Fruit fly (Drosophila melanogaster) whole organism, embryonic: ENCODE data around the gene CG14252.

Experiments
- ATbp ChIP-seq: fragments of 200-800 bp; sonication (Bioruptor generic); optimal IDR thresholded peaks from 2 replicates; lab custom pipeline; 2017; ENCODE audit warnings: missing biosample characterization, mild to moderate bottlenecking, missing genetic modification characterization, missing genetic modification reagents
- BtbVII ChIP-seq: fragments of 200-800 bp; sonication (Bioruptor generic); optimal IDR thresholded peaks from 3 replicates; lab custom pipeline; 2017; ENCODE audit warnings: missing biosample characterization, mild to moderate bottlenecking, missing genetic modification characterization
- CG12219 ChIP-seq: fragments of 200-800 bp; sonication (Bioruptor generic); optimal IDR thresholded peaks from 3 replicates; lab custom pipeline; 2018; ENCODE audit warnings: missing biosample characterization, mild to moderate bottlenecking, missing genetic modification characterization
- CG13624 ChIP-seq: fragments of 200-800 bp; sonication (Bioruptor generic); optimal IDR thresholded peaks from 2 replicates; lab custom pipeline; 2016; ENCODE audit warnings: missing biosample characterization, missing genetic modification characterization
- CG15073 ChIP-seq: fragments of 200-800 bp; sonication (Bioruptor generic); optimal IDR thresholded peaks from 2 replicates; lab custom pipeline; 2016; ENCODE audit warnings: missing biosample characterization, missing genetic modification characterization
- CG15479 ChIP-seq: fragments of 200-800 bp; sonication (Bioruptor generic); optimal IDR thresholded peaks from 3 replicates; lab custom pipeline; 2019; ENCODE audit warnings: missing biosample characterization, mild to moderate bottlenecking, missing genetic modification characterization, moderate library complexity
- CG1647 ChIP-seq: fragments of 200-800 bp; sonication (Bioruptor generic); optimal IDR thresholded peaks from 3 replicates; lab custom pipeline; 2016; ENCODE audit warnings: missing biosample characterization, missing genetic modification characterization
- CG17829 ChIP-seq: fragments of 200-800 bp; optimal IDR thresholded peaks from 2 replicates; lab custom pipeline; 2019; ENCODE audit warnings: missing biosample characterization, mild to moderate bottlenecking, missing genetic modification characterization, moderate library complexity
- CG18011 ChIP-seq: fragments of 200-800 bp; sonication (Bioruptor generic); optimal IDR thresholded peaks from 2 replicates; lab custom pipeline; 2017; ENCODE audit warnings: missing biosample characterization, missing genetic modification characterization, mild to moderate bottlenecking, moderate library complexity, missing genotype
- CG18262 ChIP-seq: fragments of 200-800 bp; optimal IDR thresholded peaks from 3 replicates; lab custom pipeline; 2019; ENCODE audit warnings: missing biosample characterization, mild to moderate bottlenecking, missing genetic modification characterization, moderate library complexity
- CG1832 ChIP-seq: fragments of 200-800 bp; sonication (Bioruptor generic); optimal IDR thresholded peaks from 2 replicates; lab custom pipeline; 2017; ENCODE audit warnings: missing biosample characterization, mild to moderate bottlenecking, missing genetic modification characterization, inconsistent platforms
- CG2678 ChIP-seq: fragments of 200-800 bp; sonication (Bioruptor generic); optimal IDR thresholded peaks from 3 replicates; lab custom pipeline; 2019; ENCODE audit warnings: missing biosample characterization, mild to moderate bottlenecking, missing genetic modification characterization, moderate library complexity
- CG2875 ChIP-seq: fragments of 200-800 bp; sonication (Bioruptor generic); optimal IDR thresholded peaks from 2 replicates; lab custom pipeline; 2017; ENCODE audit warnings: missing biosample characterization, mild to moderate bottlenecking, missing genetic modification characterization, missing genetic modification reagents
- CG3847 ChIP-seq: fragments of 200-800 bp; sonication (Bioruptor generic); IDR thresholded peaks from 2 replicates; pipeline ENCODE4 v1.3.6; 2022; ENCODE audit warnings: missing biosample characterization, missing genetic modification characterization
- CG4404 ChIP-seq: fragments of 200-800 bp; sonication (Bioruptor generic); IDR thresholded peaks from 2 replicates; pipeline ENCODE4 v1.3.6; 2022; ENCODE audit warnings: missing biosample characterization, missing genetic modification characterization
- CG6254 ChIP-seq: fragments of 200-800 bp; sonication (Bioruptor generic); optimal IDR thresholded peaks from 3 replicates; lab custom pipeline; 2017; ENCODE audit warnings: mild to moderate bottlenecking, missing biosample characterization, missing genetic modification reagents, missing genetic modification characterization
- CG6765 ChIP-seq: fragments of 200-800 bp; sonication (Bioruptor generic); optimal IDR thresholded peaks from 3 replicates; lab custom pipeline; 2017; ENCODE audit warnings: missing biosample characterization, mild to moderate bottlenecking, missing genetic modification characterization
- CG8388 ChIP-seq: fragments of 200-800 bp; sonication (Bioruptor generic); optimal IDR thresholded peaks from 2 replicates; lab custom pipeline; 2019; ENCODE audit warnings: missing biosample characterization, mild to moderate bottlenecking, missing genetic modification characterization, moderate library complexity
- CHES-1-like ChIP-seq: fragments of 200-800 bp; sonication (Bioruptor generic); optimal IDR thresholded peaks from 2 replicates; lab custom pipeline; 2016; ENCODE audit warnings: missing biosample characterization, missing genetic modification characterization
- Dad ChIP-seq: fragments of 200-800 bp; sonication (Bioruptor generic); optimal IDR thresholded peaks from 3 replicates; lab custom pipeline; 2016; ENCODE audit warnings: missing biosample characterization, missing genetic modification characterization
- Dll ChIP-seq: fragments of 200-800 bp; sonication (Bioruptor generic); IDR thresholded peaks from 4 replicates; pipeline ENCODE4 v1.3.6; 2022; ENCODE audit warnings: missing biosample characterization, missing genetic modification characterization; ENCODE audit not compliant: partially characterized antibody
- Ets97D ChIP-seq: fragments of 200-800 bp; sonication (Bioruptor generic); optimal IDR thresholded peaks from 3 replicates; lab custom pipeline; 2016; ENCODE audit warnings: missing biosample characterization, missing genetic modification characterization
- GATAe ChIP-seq: fragments of 200-800 bp; sonication (Bioruptor generic); conservative IDR thresholded peaks from 2 replicates; pipeline ENCODE4 v1.3.6; 2022; ENCODE audit warnings: missing biosample characterization, missing genetic modification characterization
- Gug ChIP-seq: fragments of 200-800 bp; sonication (Bioruptor generic); IDR thresholded peaks from 4 replicates; pipeline ENCODE4 v1.3.6; 2022; ENCODE audit warnings: missing biosample characterization, missing genetic modification characterization
- Hr78 ChIP-seq, 2 experiments: fragments of 200-800 bp in 1 of 2; fragments of >200 bp in 1 of 2; sonication (Bioruptor generic) in 1 of 2; optimal IDR thresholded peaks; 2 replicates each; lab custom pipeline; 2017 to 2019; ENCODE audit warnings: missing biosample characterization in 2 of 2, missing genetic modification characterization in 2 of 2, mild to moderate bottlenecking in 1 of 2, moderate library complexity in 1 of 2
- Scr ChIP-seq: fragments of 200-800 bp; sonication (Bioruptor generic); IDR thresholded peaks from 2 replicates; pipeline ENCODE4 v1.3.6; 2022; ENCODE audit warnings: missing biosample characterization, missing genetic modification characterization; ENCODE audit not compliant: partially characterized antibody
- Sry-δ ChIP-seq: fragments of 200-800 bp; sonication (Bioruptor generic); optimal IDR thresholded peaks from 2 replicates; lab custom pipeline; 2016; ENCODE audit warnings: missing biosample characterization, missing genetic modification characterization
- Xbp1 ChIP-seq: fragments of 200-800 bp; sonication (Bioruptor generic); optimal IDR thresholded peaks from 3 replicates; lab custom pipeline; 2016; ENCODE audit warnings: missing biosample characterization, mild to moderate bottlenecking, missing genetic modification characterization
- ato ChIP-seq: fragments of 200-800 bp; sonication (Bioruptor generic); IDR thresholded peaks from 2 replicates; pipeline ENCODE4 v1.3.6; 2022; ENCODE audit warnings: missing biosample characterization, missing genetic modification characterization; ENCODE audit not compliant: partially characterized antibody
- bowl ChIP-seq: fragments of 200-800 bp; sonication (Bioruptor generic); IDR thresholded peaks from 2 replicates; pipeline ENCODE4 v1.3.6; 2022; ENCODE audit warnings: missing biosample characterization, missing genetic modification characterization
- cad ChIP-seq: fragments of >200 bp; optimal IDR thresholded peaks from 2 replicates; lab custom pipeline; 2017; ENCODE audit warnings: missing biosample characterization, missing genetic modification characterization
- chif ChIP-seq, 2 experiments: fragments of 200-800 bp; sonication (Bioruptor generic); optimal IDR thresholded peaks; 3 replicates each; lab custom pipeline; 2016; ENCODE audit warnings: missing biosample characterization in 2 of 2, missing genetic modification characterization in 2 of 2
- cwo ChIP-seq: fragments of 200-800 bp; sonication (Bioruptor generic); optimal IDR thresholded peaks from 3 replicates; lab custom pipeline; 2017; ENCODE audit warnings: missing biosample characterization, missing genetic modification characterization, mild to moderate bottlenecking, moderate library complexity, missing genetic modification reagents
- ftz-f1 ChIP-seq: fragments of 200-800 bp; sonication (Bioruptor generic); optimal IDR thresholded peaks from 2 replicates; lab custom pipeline; 2016; ENCODE audit warnings: missing biosample characterization, missing genetic modification characterization
- grau ChIP-seq: fragments of 200-800 bp; optimal IDR thresholded peaks from 3 replicates; lab custom pipeline; 2019; ENCODE audit warnings: missing biosample characterization, mild to moderate bottlenecking, missing genetic modification characterization, moderate library complexity
- insv ChIP-seq, 2 experiments: fragments of 200-800 bp; sonication (Bioruptor generic); optimal IDR thresholded peaks; 3 replicates each; lab custom pipeline; 2016 to 2018; ENCODE audit warnings: missing biosample characterization in 2 of 2, missing genetic modification characterization in 2 of 2
- jumu ChIP-seq: fragments of 200-800 bp; sonication (Bioruptor generic); optimal IDR thresholded peaks from 3 replicates; lab custom pipeline; 2016; ENCODE audit warnings: missing biosample characterization, missing genetic modification characterization
- knrl ChIP-seq: fragments of 200-800 bp; sonication (Bioruptor generic); IDR thresholded peaks from 3 replicates; pipeline ENCODE4 v1.3.6; 2022; ENCODE audit warnings: missing biosample characterization, missing genetic modification characterization; ENCODE audit not compliant: partially characterized antibody
- lilli ChIP-seq: fragments of 200-800 bp; sonication (Bioruptor generic); optimal IDR thresholded peaks from 3 replicates; lab custom pipeline; 2016; ENCODE audit warnings: missing biosample characterization, missing genetic modification characterization
- pb ChIP-seq: fragments of 200-800 bp; sonication (Bioruptor generic); optimal IDR thresholded peaks from 3 replicates; lab custom pipeline; 2016; ENCODE audit warnings: missing biosample characterization, missing genetic modification characterization
- pfk ChIP-seq: fragments of 200-800 bp; sonication (Bioruptor generic); optimal IDR thresholded peaks from 2 replicates; lab custom pipeline; 2018; ENCODE audit warnings: missing biosample characterization, mild to moderate bottlenecking, missing genetic modification characterization, moderate library complexity
- run ChIP-seq: fragments of 200-800 bp; sonication (Bioruptor generic); optimal IDR thresholded peaks from 3 replicates; lab custom pipeline; 2018; ENCODE audit warnings: missing biosample characterization, mild to moderate bottlenecking, missing genetic modification characterization
- sc ChIP-seq, 3 experiments: fragments of >200 bp in 2 of 3; fragments of 200-800 bp in 1 of 3; sonication (Bioruptor generic) in 1 of 3; optimal IDR thresholded peaks; 2 replicates in 2 of 3; 3 replicates in 1 of 3; lab custom pipeline; 2017; ENCODE audit warnings: mild to moderate bottlenecking in 1 of 3, missing biosample characterization in 1 of 3, missing genetic modification characterization in 1 of 3, missing genetic modification reagents in 1 of 3
- schlank ChIP-seq: fragments of 200-800 bp; sonication (Bioruptor generic); optimal IDR thresholded peaks from 2 replicates; lab custom pipeline; 2018; ENCODE audit warnings: missing biosample characterization, mild to moderate bottlenecking, missing genetic modification characterization
- sisA ChIP-seq: fragments of 200-800 bp; sonication (Bioruptor generic); IDR thresholded peaks from 2 replicates; pipeline ENCODE4 v1.3.6; 2022; ENCODE audit warnings: missing biosample characterization, missing genetic modification characterization
- ssp ChIP-seq: fragments of 200-800 bp; sonication (Bioruptor generic); IDR thresholded peaks from 2 replicates; pipeline ENCODE4 v1.3.6; 2022; ENCODE audit warnings: missing biosample characterization, missing genetic modification characterization
- tup ChIP-seq: fragments of 200-800 bp; sonication (Bioruptor generic); optimal IDR thresholded peaks from 2 replicates; lab custom pipeline; 2016; ENCODE audit warnings: missing biosample characterization, mild to moderate bottlenecking, missing genetic modification characterization, moderate library complexity
- unpg ChIP-seq: fragments of 200-800 bp; sonication (Bioruptor generic); optimal IDR thresholded peaks from 3 replicates; lab custom pipeline; 2018; ENCODE audit warnings: missing biosample characterization, mild to moderate bottlenecking, missing genetic modification characterization, moderate library complexity
- wor ChIP-seq: fragments of 200-800 bp; sonication (Bioruptor generic); IDR thresholded peaks from 2 replicates; pipeline ENCODE4 v1.3.6; 2022; ENCODE audit warnings: missing biosample characterization, missing genetic modification characterization

The CG14252 gene

dm6 chr3R:26963747-26964174 lies 18.4 kb downstream of the CG14252 start (continued):
- peak; percentile 87 for TF ChIP-seq CG13624
- TF ChIP-seq cad (GFP tag; lab: Kevin White, UChicago), result no peak
- no peak for TF ChIP-seq sc (optimal IDR thresholded peaks at IDR 0.05; lab: Kevin White, UChicago)
- TF ChIP-seq sc (GFP tag; optimal IDR thresholded peaks at IDR 0.05; lab: Kevin White, UChicago), result no peak
- TF ChIP-seq wor, result no peak
- peak; percentile 52 for TF ChIP-seq sisA
- peak; percentile 49 for TF ChIP-seq CG2678 (tag; lab: Kevin White, UChicago)
- TF ChIP-seq CG18011, result peak; percentile 49
- peak; percentile 72 for TF ChIP-seq cwo (GFP tag; lab: Kevin White, UChicago)
- TF ChIP-seq lilli (GFP tag; lab: Kevin White, UChicago), result peak; percentile 55
- TF ChIP-seq CG6765 (GFP tag; lab: Kevin White, UChicago), result peak; percentile 11
- no peak for TF ChIP-seq insv (GFP tag; optimal IDR thresholded peaks at IDR 0.05; lab: Kevin White, UChicago)
- TF ChIP-seq unpg, result peak; percentile 62
- peak; percentile 55 for TF ChIP-seq jumu (GFP tag; lab: Kevin White, UChicago)
- peak; percentile 59 for TF ChIP-seq grau (tag; lab: Kevin White, UChicago)
- TF ChIP-seq ftz-f1 (GFP tag; lab: Kevin White, UChicago), result peak; percentile 1
- peak; percentile 81 for TF ChIP-seq CG17829 (tag; lab: Kevin White, UChicago)
- no peak for TF ChIP-seq CG1832 (GFP tag; lab: Kevin White, UChicago)
- peak; percentile 78 for TF ChIP-seq BtbVII (GFP tag; lab: Kevin White, UChicago)
- 0 out of 2 replicates have a peak, but pooled peaks have one; percentile 30 for TF ChIP-seq CG3847 (GFP tag; lab: Robert Waterston, UW)
- peak in 1 of 2 experiments; percentile 25 for TF ChIP-seq Hr78 (GFP tag; optimal IDR thresholded peaks at IDR 0.05; lab: Kevin White, UChicago)
- peak; percentile 54 for TF ChIP-seq CG4404 (GFP tag; lab: Robert Waterston, UW)
- peak; percentile 29 for TF ChIP-seq Sry-δ (GFP tag; lab: Kevin White, UChicago)
- TF ChIP-seq CHES-1-like, result peak; percentile 34
- no peak for TF ChIP-seq ato (GFP tag; lab: Robert Waterston, UW)
- TF ChIP-seq Xbp1 (GFP tag; lab: Kevin White, UChicago), result peak; percentile 51
- TF ChIP-seq CG1647, result peak; percentile 65
- TF ChIP-seq schlank, result no peak
- TF ChIP-seq ssp (GFP tag; lab: Robert Waterston, UW), result no peak
- TF ChIP-seq Ets97D (GFP tag; lab: Kevin White, UChicago), result peak; percentile 55
- TF ChIP-seq CG8388 (GFP tag; lab: Kevin White, UChicago), result peak; percentile 31
- no peak for TF ChIP-seq Scr (GFP tag; lab: Robert Waterston, UW)
- TF ChIP-seq CG2875 (GFP tag; lab: Kevin White, UChicago), result no peak
- TF ChIP-seq run, result peak; percentile 29
- no peak for TF ChIP-seq tup (GFP tag; lab: Kevin White, UChicago)
- no peak for TF ChIP-seq pfk
- no peak for TF ChIP-seq Dll (GFP tag; lab: Robert Waterston, UW)
- TF ChIP-seq bowl, result no peak
- TF ChIP-seq knrl (GFP tag; lab: Robert Waterston, UW), result no peak
- TF ChIP-seq chif (GFP tag; optimal IDR thresholded peaks at IDR 0.05; lab: Kevin White, UChicago), result no peak
- TF ChIP-seq CG12219 (GFP tag; lab: Kevin White, UChicago), result peak; percentile 52
- 0 out of 4 replicates have a peak, but pooled peaks have one; percentile 41 for TF ChIP-seq Gug
- no peak for TF ChIP-seq CG15479
- no peak for TF ChIP-seq CG15073 (GFP tag; lab: Kevin White, UChicago)
- no peak for TF ChIP-seq GATAe
- peak; percentile 71 for TF ChIP-seq CG6254 (GFP tag; lab: Kevin White, UChicago)
- TF ChIP-seq CG18262, result peak; percentile 78
- no peak for TF ChIP-seq Dad
- TF ChIP-seq ATbp, result peak; percentile 27
- TF ChIP-seq pb (GFP tag; lab: Kevin White, UChicago), result no peak
